Worm (Caenorhabditis elegans) whole organism, L1 larva: ENCODE results near the gene F32H5.4.
A peak's percentile ranks its signal among the peaks of the same experiment; 100 is the strongest.

Source experiments
- C16A3.4 ChIP-seq: fragments of 150-350 bp; optimal IDR thresholded peaks from 2 replicates; lab custom pipeline; 2014; ENCODE audit warnings: missing biosample characterization, missing genetic modification characterization
- F16B12.6 ChIP-seq: fragments of 150-350 bp; optimal IDR thresholded peaks from 2 replicates; lab custom pipeline; 2014; ENCODE audit warnings: missing biosample characterization, missing genetic modification characterization
- alr-1 ChIP-seq: fragments of 200-800 bp; sonication (Bioruptor generic); optimal IDR thresholded peaks from 2 replicates; lab custom pipeline; 2018; ENCODE audit warnings: borderline replicate concordance, mild to moderate bottlenecking, missing genetic modification characterization, missing compliant biosample characterization
- ceh-63 ChIP-seq: fragments of 200-800 bp; sonication (Bioruptor generic); optimal IDR thresholded peaks from 2 replicates; lab custom pipeline; 2018; ENCODE audit warnings: mild to moderate bottlenecking, missing genetic modification characterization, missing compliant biosample characterization
- ceh-88 ChIP-seq: fragments of 200-800 bp; sonication (Bioruptor generic); IDR thresholded peaks from 2 replicates; pipeline ENCODE4 v1.3.6; 2022; ENCODE audit warnings: missing genetic modification characterization, missing compliant biosample characterization
- dpl-1 ChIP-seq, 3 experiments: fragments of 150-350 bp in 2 of 3; sonication (generic microtip) in 1 of 3; optimal IDR thresholded peaks; 2 replicates each; lab custom pipeline; 2014 to 2017; ENCODE audit warnings: missing biosample characterization in 3 of 3, missing genetic modification characterization in 3 of 3, missing genetic modification reagents in 3 of 3
- dsc-1 ChIP-seq: sonication (generic microtip); optimal IDR thresholded peaks from 2 replicates; lab custom pipeline; 2016; ENCODE audit warnings: mild to moderate bottlenecking, missing genetic modification characterization, missing compliant biosample characterization
- efl-1 ChIP-seq, 4 experiments: fragments of 150-350 bp; optimal IDR thresholded peaks in 3 of 4; peaks in 1 of 4; 1 replicate in 1 of 4; 2 replicates in 3 of 4; lab custom pipeline; 2014; ENCODE audit warnings: missing biosample characterization in 2 of 4, missing genetic modification characterization in 2 of 4, missing genetic modification reagents in 2 of 4
- egl-13 ChIP-seq: sonication (generic microtip); optimal IDR thresholded peaks from 2 replicates; lab custom pipeline; 2016; ENCODE audit warnings: missing genotype, missing genetic modification reagents, missing genetic modification characterization, missing compliant biosample characterization
- egl-27 ChIP-seq, 2 experiments: fragments of 150-350 bp in 1 of 2; sonication (generic microtip); optimal IDR thresholded peaks; 3 replicates each; lab custom pipeline; 2017 to 2018; ENCODE audit warnings: missing biosample characterization in 2 of 2, missing genetic modification characterization in 2 of 2, missing genetic modification reagents in 2 of 2
- elt-2 ChIP-seq: sonication (generic microtip); optimal IDR thresholded peaks from 2 replicates; lab custom pipeline; 2016; ENCODE audit warnings: missing genetic modification characterization, mild to moderate bottlenecking, inconsistent platforms, missing compliant biosample characterization, missing genetic modification reagents
- ets-5 ChIP-seq: fragments of 200-800 bp; sonication (Bioruptor generic); IDR thresholded peaks from 2 replicates; pipeline ENCODE4 v1.3.6; 2022; ENCODE audit warnings: missing genetic modification characterization, missing compliant biosample characterization
- fkh-10 ChIP-seq: sonication (generic microtip); optimal IDR thresholded peaks from 2 replicates; lab custom pipeline; 2017; ENCODE audit warnings: missing biosample characterization, missing genetic modification reagents, missing genetic modification characterization
- fos-1 ChIP-seq: fragments of 150-350 bp; optimal IDR thresholded peaks from 2 replicates; lab custom pipeline; 2014; ENCODE audit warnings: missing biosample characterization, missing genetic modification characterization
- hlh-17 ChIP-seq: fragments of 200-800 bp; sonication (Bioruptor generic); optimal IDR thresholded peaks from 2 replicates; lab custom pipeline; 2018; ENCODE audit warnings: missing genetic modification characterization, mild to moderate bottlenecking, missing compliant biosample characterization, moderate library complexity, borderline replicate concordance
- irx-1 ChIP-seq: sonication (generic microtip); optimal IDR thresholded peaks from 2 replicates; lab custom pipeline; 2016; ENCODE audit warnings: missing genetic modification characterization, missing compliant biosample characterization
- isw-1 ChIP-seq: fragments of 200-800 bp; sonication (Bioruptor generic); IDR thresholded peaks from 2 replicates; pipeline ENCODE4 v1.3.6; 2022; ENCODE audit warnings: missing genetic modification characterization, missing compliant biosample characterization
- jun-1 ChIP-seq: fragments of 150-350 bp; optimal IDR thresholded peaks from 2 replicates; lab custom pipeline; 2014; ENCODE audit warnings: missing biosample characterization, missing genetic modification reagents, missing genetic modification characterization
- lin-13 ChIP-seq: fragments of 150-350 bp; optimal IDR thresholded peaks from 2 replicates; lab custom pipeline; 2014; ENCODE audit warnings: missing biosample characterization, missing genetic modification reagents, missing genetic modification characterization
- lin-14 ChIP-seq: fragments of 200-800 bp; sonication (Bioruptor generic); optimal IDR thresholded peaks from 2 replicates; lab custom pipeline; 2018; ENCODE audit warnings: mild to moderate bottlenecking, missing genetic modification characterization, moderate library complexity, missing compliant biosample characterization
- lin-15B ChIP-seq: fragments of 150-350 bp; sonication (generic microtip); optimal IDR thresholded peaks from 3 replicates; lab custom pipeline; 2014; ENCODE audit warnings: missing biosample characterization, missing genetic modification characterization
- lin-39 ChIP-seq: fragments of 150-350 bp; optimal IDR thresholded peaks from 2 replicates; lab custom pipeline; 2014; ENCODE audit warnings: missing biosample characterization, missing genetic modification reagents, missing genetic modification characterization
- lir-3 ChIP-seq: sonication (generic microtip); optimal IDR thresholded peaks from 2 replicates; lab custom pipeline; 2016; ENCODE audit warnings: mild to moderate bottlenecking, missing genetic modification characterization, moderate library complexity, missing compliant biosample characterization; ENCODE audit not compliant: poor library complexity
- lsy-2 ChIP-seq, 2 experiments: fragments of 150-350 bp; optimal IDR thresholded peaks; 2 replicates each; lab custom pipeline; 2014; ENCODE audit warnings: missing biosample characterization in 2 of 2, missing genetic modification characterization in 2 of 2
- mab-9 ChIP-seq: fragments of 200-800 bp; sonication (Bioruptor generic); IDR thresholded peaks from 2 replicates; pipeline ENCODE4 v1.3.6; 2022; ENCODE audit warnings: missing genetic modification reagents, missing genetic modification characterization, missing compliant biosample characterization
- mep-1 ChIP-seq: fragments of 150-350 bp; optimal IDR thresholded peaks from 2 replicates; lab custom pipeline; 2014; ENCODE audit warnings: missing biosample characterization, missing genetic modification characterization
- nhr-11 ChIP-seq: fragments of 150-350 bp; optimal IDR thresholded peaks from 2 replicates; lab custom pipeline; 2014; ENCODE audit warnings: missing biosample characterization, missing genetic modification characterization
- nhr-12 ChIP-seq: sonication (generic microtip); optimal IDR thresholded peaks from 2 replicates; lab custom pipeline; 2017; ENCODE audit warnings: missing biosample characterization, missing genetic modification characterization
- nhr-19 ChIP-seq: fragments of 200-800 bp; sonication (Bioruptor generic); conservative IDR thresholded peaks from 2 replicates; pipeline ENCODE4 v1.3.6; 2022; ENCODE audit warnings: missing genetic modification characterization, missing compliant biosample characterization
- nhr-237 ChIP-seq: fragments of 150-350 bp; optimal IDR thresholded peaks from 2 replicates; lab custom pipeline; 2014; ENCODE audit warnings: missing biosample characterization, missing genetic modification characterization
- nhr-28 ChIP-seq: fragments of 150-350 bp; optimal IDR thresholded peaks from 2 replicates; lab custom pipeline; 2014; ENCODE audit warnings: missing biosample characterization, missing genetic modification characterization
- nhr-47 ChIP-seq: sonication (generic microtip); optimal IDR thresholded peaks from 2 replicates; lab custom pipeline; 2016; ENCODE audit warnings: mild to moderate bottlenecking, missing genetic modification characterization, moderate library complexity, missing compliant biosample characterization
- nhr-71 ChIP-seq: sonication (generic microtip); optimal IDR thresholded peaks from 2 replicates; lab custom pipeline; 2016; ENCODE audit warnings: mild to moderate bottlenecking, missing genetic modification characterization, moderate library complexity, missing compliant biosample characterization
- nhr-77 ChIP-seq: fragments of 150-350 bp; optimal IDR thresholded peaks from 2 replicates; lab custom pipeline; 2014; ENCODE audit warnings: missing biosample characterization, missing genetic modification characterization
- nhr-85 ChIP-seq: sonication (generic microtip); peaks from one replicate; lab custom pipeline; 2016; ENCODE audit warnings: missing genetic modification characterization, inconsistent platforms, missing compliant biosample characterization
- nhr-90 ChIP-seq: sonication (generic microtip); optimal IDR thresholded peaks from 2 replicates; lab custom pipeline; 2016; ENCODE audit warnings: mild to moderate bottlenecking, missing genetic modification characterization, missing compliant biosample characterization; ENCODE audit not compliant: poor library complexity
- pax-3 ChIP-seq: fragments of 200-800 bp; sonication (Bioruptor generic); optimal IDR thresholded peaks from 2 replicates; lab custom pipeline; 2018; ENCODE audit warnings: mild to moderate bottlenecking, missing genetic modification characterization, moderate library complexity, missing compliant biosample characterization
- rnt-1 ChIP-seq: sonication (generic microtip); optimal IDR thresholded peaks from 2 replicates; lab custom pipeline; 2016; ENCODE audit warnings: mild to moderate bottlenecking, missing genetic modification characterization, moderate library complexity, missing compliant biosample characterization
- skn-1 ChIP-seq: fragments of 150-350 bp; optimal IDR thresholded peaks from 2 replicates; lab custom pipeline; 2014; ENCODE audit warnings: missing biosample characterization, missing genetic modification characterization
- snpc-4 ChIP-seq: fragments of 150-350 bp; optimal IDR thresholded peaks from 2 replicates; lab custom pipeline; 2014; ENCODE audit warnings: missing biosample characterization, missing genetic modification characterization
- sptf-1 ChIP-seq: fragments of 150-350 bp; optimal IDR thresholded peaks from 2 replicates; lab custom pipeline; 2014; ENCODE audit warnings: missing biosample characterization, missing genetic modification characterization
- swsn-7 ChIP-seq: sonication (generic microtip); optimal IDR thresholded peaks from 2 replicates; lab custom pipeline; 2016; ENCODE audit warnings: missing genetic modification characterization, missing compliant biosample characterization
- tbx-2 ChIP-seq: sonication (generic microtip); optimal IDR thresholded peaks from 2 replicates; lab custom pipeline; 2016; ENCODE audit warnings: missing genetic modification characterization, missing compliant biosample characterization
- unc-30 ChIP-seq: sonication (generic microtip); optimal IDR thresholded peaks from 2 replicates; lab custom pipeline; 2017; ENCODE audit warnings: missing biosample characterization, missing genetic modification characterization
- unc-98 ChIP-seq: fragments of 200-800 bp; sonication (Bioruptor generic); IDR thresholded peaks from 2 replicates; pipeline ENCODE4 v1.3.6; 2022; ENCODE audit warnings: missing genetic modification characterization, missing compliant biosample characterization
- zip-4 ChIP-seq: fragments of 200-800 bp; sonication (Bioruptor generic); optimal IDR thresholded peaks from 2 replicates; lab custom pipeline; 2018; ENCODE audit warnings: mild to moderate bottlenecking, missing genetic modification characterization, moderate library complexity, missing compliant biosample characterization
- ztf-11 ChIP-seq, 2 experiments: sonication (generic microtip); optimal IDR thresholded peaks; 2 replicates each; lab custom pipeline; 2016 to 2017; ENCODE audit warnings: missing genetic modification characterization in 2 of 2, missing biosample characterization in 1 of 2, missing compliant biosample characterization in 1 of 2

The F32H5.4 gene

DNA sequence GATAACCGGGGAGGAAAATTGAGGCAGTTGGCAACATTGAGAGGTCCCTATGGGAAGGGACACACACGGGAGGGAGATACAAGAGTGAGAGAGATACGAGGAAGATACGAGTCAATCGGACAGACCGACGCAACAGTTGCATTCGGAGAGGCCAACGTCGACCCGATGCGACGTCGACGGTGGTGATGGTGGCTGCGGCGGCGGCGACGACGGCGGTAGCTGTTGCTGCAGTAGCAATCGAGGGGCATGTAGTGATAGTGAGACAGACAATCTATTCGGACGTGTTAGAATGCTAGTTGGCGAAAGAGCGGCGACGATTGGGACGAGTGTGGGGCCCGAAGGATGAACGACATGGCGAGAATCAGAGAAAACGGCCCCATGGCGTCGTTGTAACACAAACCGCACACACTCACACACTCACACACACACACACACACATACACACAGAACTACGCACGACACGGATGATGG lies 33.0 kb downstream of the F32H5.4 start (continued):
- peak; percentile 67 for TF ChIP-seq nhr-71 (tag; lab: Kevin White, UChicago)
- TF ChIP-seq tbx-2 (tag; lab: Kevin White, UChicago) = no peak
- no peak for TF ChIP-seq F16B12.6
- no peak for TF ChIP-seq ets-5 (GFP tag; lab: Robert Waterston, UW)
- no peak for TF ChIP-seq ceh-88 (GFP tag; lab: Robert Waterston, UW)
- no peak for TF ChIP-seq nhr-77

ce11 chrV:13394968-13395367 lies 34.6 kb downstream of the F32H5.4 start:
- TF ChIP-seq pax-3 (peak; percentile 25), tbx-2 (tag; lab: Kevin White, UChicago) (peak; percentile 28), fkh-10 (GFP tag; lab: Kevin White, UChicago) (no peak)
- TF ChIP-seq, all 84 proteins: peak for 2

ce11 chrV:13396426-13396825 lies 36.1 kb downstream of the F32H5.4 start:
- TF ChIP-seq lin-14 (GFP tag; lab: Kevin White, UChicago) (peak; percentile 79), nhr-28 (tag; lab: Kevin White, UChicago) (no peak), lin-39 (tag; lab: Kevin White, UChicago) (no peak), lir-3 (tag; lab: Kevin White, UChicago) (no peak), alr-1 (no peak), jun-1 (no peak), nhr-11 (tag; lab: Kevin White, UChicago) (no peak), C16A3.4 (no peak), sptf-1 (tag; lab: Kevin White, UChicago) (no peak), efl-1 (optimal IDR thresholded peaks at IDR 0.05; lab: Kevin White, UChicago) (no peak), efl-1 (GFP tag; optimal IDR thresholded peaks at IDR 0.05 in 1 of 2; lab: Kevin White, UChicago) (peak in 1 of 2 experiments; percentile 86), unc-98 (no peak), egl-27 (tag; optimal IDR thresholded peaks at IDR 0.05; lab: Kevin White, UChicago) (no peak), fkh-10 (GFP tag; lab: Kevin White, UChicago) (no peak), fos-1 (tag; lab: Kevin White, UChicago) (no peak), hlh-17 (GFP tag; lab: Kevin White, UChicago) (no peak), irx-1 (tag; lab: Kevin White, UChicago) (no peak), nhr-237 (no peak), tbx-2 (tag; lab: Kevin White, UChicago) (peak; percentile 10), nhr-85 (tag; lab: Kevin White, UChicago) (no peak), nhr-71 (tag; lab: Kevin White, UChicago) (no peak), ztf-11 (tag; optimal IDR thresholded peaks at IDR 0.05; lab: Kevin White, UChicago) (peak in 1 of 2 experiments; percentile 18), rnt-1 (tag; lab: Kevin White, UChicago) (peak; percentile 13), unc-30 (tag; lab: Kevin White, UChicago) (no peak), nhr-90 (tag; lab: Kevin White, UChicago) (no peak), snpc-4 (no peak), lsy-2 (tag; optimal IDR thresholded peaks at IDR 0.05; lab: Kevin White, UChicago) (no peak), nhr-12 (tag; lab: Kevin White, UChicago) (no peak), dpl-1 (GFP tag; optimal IDR thresholded peaks at IDR 0.05; lab: Kevin White, UChicago) (no peak), nhr-19 (0 out of 2 replicates have a peak, but pooled peaks have one; percentile 7), nhr-47 (tag; lab: Kevin White, UChicago) (peak; percentile 12), elt-2 (tag; lab: Kevin White, UChicago) (no peak), ceh-88 (GFP tag; lab: Robert Waterston, UW) (no peak), skn-1 (tag; lab: Kevin White, UChicago) (no peak), egl-13 (no peak), swsn-7 (tag; lab: Kevin White, UChicago) (no peak), isw-1 (no peak), dsc-1 (peak; percentile 54), lin-13 (GFP tag; lab: Kevin White, UChicago) (no peak), lin-15B (tag; lab: Kevin White, UChicago) (no peak), mab-9 (GFP tag; lab: Robert Waterston, UW) (peak; percentile 16; the same call in 1 of the 2 replicates), mep-1 (tag; lab: Kevin White, UChicago) (no peak), ceh-63 (GFP tag; lab: Kevin White, UChicago) (no peak), zip-4 (GFP tag; lab: Kevin White, UChicago) (no peak)
